Fruit fly (Drosophila melanogaster): ENCODE results near the gene CG12541.

CG12541 gene

DNA sequence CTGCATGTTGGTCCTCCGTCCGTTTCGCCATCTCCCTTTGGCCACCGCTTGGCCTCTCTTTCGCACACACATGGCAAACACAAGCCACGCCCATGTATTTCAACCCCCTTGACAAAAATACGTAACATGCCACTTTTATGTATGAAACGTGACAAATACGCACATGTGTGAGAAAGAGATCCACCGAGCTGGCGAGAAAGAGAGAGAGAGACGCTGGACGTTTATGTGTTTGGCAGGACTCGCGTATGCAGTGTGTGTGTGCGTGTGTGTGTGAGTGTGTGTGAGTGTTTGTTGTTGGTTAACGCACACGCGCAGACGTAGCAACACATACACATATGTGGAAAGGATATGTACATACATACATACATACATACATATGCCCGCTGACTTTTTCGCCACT is 45.0 kb upstream of the CG12541 start (continued):
- TF ChIP-seq Doc2 (GFP tag; IDR thresholded peaks at IDR 0.05) (no peak), CG11723 (GFP tag; optimal IDR thresholded peaks at IDR 0.05) (no peak), gsb (GFP tag; IDR thresholded peaks at IDR 0.05) (no peak), Nf-YB (GFP tag; optimal IDR thresholded peaks at IDR 0.05) (peak; percentile 90), Dref (GFP tag; IDR thresholded peaks at IDR 0.05) (no peak), CG8281 (tag; optimal IDR thresholded peaks at IDR 0.05) (no peak), Taf1 (GFP tag; IDR thresholded peaks at IDR 0.05) (no peak), Atf6 (GFP tag; IDR thresholded peaks at IDR 0.05) (no peak), CG10321 (GFP tag; IDR thresholded peaks at IDR 0.05) (peak; percentile 77), tx (GFP tag; optimal IDR thresholded peaks at IDR 0.05) (no peak), CG6791 (GFP tag; IDR thresholded peaks at IDR 0.05; ENCODE audit: partially characterized antibody) (no peak), NC2β (GFP tag; optimal IDR thresholded peaks at IDR 0.05) (no peak), slp2 (GFP tag; optimal IDR thresholded peaks at IDR 0.05) (no peak), cg (GFP tag; optimal IDR thresholded peaks at IDR 0.05) (peak; percentile 80), Nf-YA (GFP tag; IDR thresholded peaks at IDR 0.05) (no peak), seq (GFP tag; IDR thresholded peaks at IDR 0.05) (peak; percentile 82), rib (GFP tag; IDR thresholded peaks at IDR 0.05) (no peak), CG34376 (GFP tag; optimal IDR thresholded peaks at IDR 0.05) (no peak), sug (tag; optimal IDR thresholded peaks at IDR 0.05) (no peak), ro (GFP tag; IDR thresholded peaks at IDR 0.05) (no peak), CG5245 (GFP tag; optimal IDR thresholded peaks at IDR 0.05) (no peak), Nf-YC (tag; optimal IDR thresholded peaks at IDR 0.05) (peak; percentile 94), CG3065 (GFP tag; optimal IDR thresholded peaks at IDR 0.05) (no peak), twi (tag; optimal IDR thresholded peaks at IDR 0.05) (peak; percentile 69), Fer2 (tag; optimal IDR thresholded peaks at IDR 0.05) (no peak), en (GFP tag; optimal IDR thresholded peaks at IDR 0.05) (no peak), tgo (GFP tag; IDR thresholded peaks at IDR 0.05) (no peak)

DNA sequence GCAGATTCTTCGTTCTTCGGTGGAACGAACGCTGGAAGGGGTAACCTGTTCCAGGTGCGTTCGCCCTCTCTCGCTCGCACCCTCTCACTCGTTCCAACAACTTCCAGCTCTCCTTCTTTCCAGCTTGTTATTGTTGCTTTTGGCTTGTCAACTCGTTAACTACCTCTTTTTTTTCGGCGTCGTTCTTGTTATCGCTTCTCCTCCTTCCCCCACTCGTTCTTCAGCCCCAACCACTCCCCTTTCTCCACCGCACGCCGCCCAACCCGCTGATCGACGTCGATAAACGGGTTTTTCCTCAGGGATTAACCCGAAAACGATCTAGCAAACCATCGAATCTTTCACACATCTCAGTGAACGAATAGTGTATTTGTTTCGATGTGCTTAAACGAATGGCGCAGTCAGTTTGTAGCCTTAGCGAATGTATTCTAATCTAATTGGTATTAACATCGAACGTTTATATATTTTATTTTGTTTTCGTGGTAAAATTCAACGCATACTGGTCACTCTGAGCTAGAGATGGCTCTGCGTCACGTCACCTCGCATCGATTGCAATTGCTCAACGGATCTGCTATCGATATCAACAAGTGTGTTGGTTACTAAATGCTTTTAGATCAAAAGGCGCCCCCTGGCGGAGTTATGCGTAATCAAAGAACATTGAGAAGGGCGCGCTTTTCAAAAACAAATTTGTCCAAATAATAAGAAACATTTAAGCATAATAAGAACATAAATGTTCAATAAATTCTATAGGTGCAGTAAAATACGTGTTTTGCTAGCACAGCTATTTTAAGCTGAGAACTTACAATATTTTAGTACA is 44.1 kb upstream of the CG12541 start, which contains the start of gene fz4:
Gene fz4 (minus strand): TSS at position 529 of the 814 bp plus-strand sequence.
- peak; percentile 80 for TF ChIP-seq CG42726 (GFP tag; IDR thresholded peaks at IDR 0.05; ENCODE audit: partially characterized antibody)
- TF ChIP-seq CG10431 (GFP tag; optimal IDR thresholded peaks at IDR 0.05): no peak
- no peak for TF ChIP-seq CG3838 (GFP tag; optimal IDR thresholded peaks at IDR 0.05)
- TF ChIP-seq CG17385 (GFP tag; optimal IDR thresholded peaks at IDR 0.05): peak; percentile 43
- TF ChIP-seq CG2116 (GFP tag; optimal IDR thresholded peaks at IDR 0.05): peak; percentile 65
- peak; percentile 65 for TF ChIP-seq HLH4C (GFP tag; IDR thresholded peaks at IDR 0.05; ENCODE audit: partially characterized antibody)
- no peak for TF ChIP-seq ham (GFP tag; IDR thresholded peaks at IDR 0.05)
- peak; percentile 58 for TF ChIP-seq vnd (GFP tag; IDR thresholded peaks at IDR 0.05; ENCODE audit: partially characterized antibody)
- no peak for TF ChIP-seq CG7556 (GFP tag; optimal IDR thresholded peaks at IDR 0.05)
- no peak for TF ChIP-seq CG3065 (GFP tag; optimal IDR thresholded peaks at IDR 0.05)
- TF ChIP-seq CrebB (tag; optimal IDR thresholded peaks at IDR 0.05): no peak
- peak; percentile 58; the same call in 2 of the 3 replicates for TF ChIP-seq zen2 (GFP tag; IDR thresholded peaks at IDR 0.05; ENCODE audit: partially characterized antibody)
- TF ChIP-seq schlank (tag; optimal IDR thresholded peaks at IDR 0.05): no peak
- TF ChIP-seq ro (GFP tag; IDR thresholded peaks at IDR 0.05): no peak
- no peak for TF ChIP-seq esg (GFP tag; conservative IDR thresholded peaks at IDR 0.05)
- TF ChIP-seq CG7372 (GFP tag; IDR thresholded peaks at IDR 0.05): no peak
- no peak for TF ChIP-seq Oaz (GFP tag; IDR thresholded peaks at IDR 0.05)
- TF ChIP-seq MBD-R2 (GFP tag; IDR thresholded peaks at IDR 0.05): peak; percentile 34; the same call in 1 of the 2 replicates
- TF ChIP-seq CkIIα-i1 (GFP tag; IDR thresholded peaks at IDR 0.05): no peak
- TF ChIP-seq vvl (GFP tag; IDR thresholded peaks at IDR 0.05): 0 out of 2 replicates have a peak, but pooled peaks have one; percentile 11
- TF ChIP-seq CTCF (GFP tag; optimal IDR thresholded peaks at IDR 0.05): peak; percentile 94
- TF ChIP-seq CG3407 (GFP tag; optimal IDR thresholded peaks at IDR 0.05): no peak
- no peak for TF ChIP-seq CG9817 (tag; optimal IDR thresholded peaks at IDR 0.05)
- TF ChIP-seq CG34376 (GFP tag; optimal IDR thresholded peaks at IDR 0.05): peak; percentile 46
- TF ChIP-seq CG5953 (GFP tag; IDR thresholded peaks at IDR 0.05): no peak
- TF ChIP-seq insv (GFP tag; optimal IDR thresholded peaks at IDR 0.05): peak in 1 of 2 experiments; percentile 4
- no peak for TF ChIP-seq CG6813 (GFP tag; optimal IDR thresholded peaks at IDR 0.05)

Data from whole organism, embryonic.